Worm (Caenorhabditis elegans) whole organism, L2 larva: Measurements from ENCODE around the gene F08G12.11.

ENCODE experiments used
- aly-2 ChIP-seq: fragments of 150-350 bp; optimal IDR thresholded peaks from 2 replicates; lab custom pipeline; 2014; ENCODE audit warnings: missing biosample characterization, missing genetic modification characterization
- egl-27 ChIP-seq: sonication (generic microtip); optimal IDR thresholded peaks from 3 replicates; lab custom pipeline; 2017; ENCODE audit warnings: missing biosample characterization, missing genetic modification reagents, missing genetic modification characterization
- lin-39 ChIP-seq: fragments of 150-350 bp; optimal IDR thresholded peaks from 2 replicates; lab custom pipeline; 2014; ENCODE audit warnings: missing biosample characterization, missing genetic modification reagents, missing genetic modification characterization
- lsy-2 ChIP-seq, 2 experiments: fragments of 150-350 bp in 1 of 2; sonication (generic microtip) in 1 of 2; optimal IDR thresholded peaks; 2 replicates each; lab custom pipeline; 2014 to 2017; ENCODE audit warnings: missing biosample characterization in 2 of 2, missing genetic modification characterization in 2 of 2
- zag-1 ChIP-seq: fragments of 150-350 bp; optimal IDR thresholded peaks from 2 replicates; lab custom pipeline; 2014; ENCODE audit warnings: missing biosample characterization, missing genetic modification characterization

DNA sequence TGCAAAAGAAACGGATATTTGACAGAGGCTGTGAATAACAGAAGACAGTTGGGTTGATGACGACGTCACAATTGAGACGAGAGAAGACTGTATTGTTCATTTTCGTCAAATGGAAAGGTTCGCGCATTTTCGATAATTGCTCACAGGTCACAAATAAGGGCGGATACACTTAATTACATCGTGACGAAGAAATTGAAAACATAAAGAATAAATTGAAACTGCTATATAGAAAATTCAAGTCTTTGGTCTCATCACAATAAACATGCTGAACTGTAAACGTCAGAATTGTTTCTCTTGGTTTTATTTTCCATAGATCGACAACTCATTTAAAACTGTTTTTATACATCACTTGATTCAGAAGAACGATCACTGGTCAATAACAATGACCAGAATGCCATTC is 11.5 kb upstream of the F08G12.11 start, which contains the start of gene ZK455.5:
- TF ChIP-seq aly-2 (no peak), zag-1 (tag; lab: Kevin White, UChicago) (no peak), egl-27 (tag; lab: Kevin White, UChicago) (no peak), lsy-2 (tag; optimal IDR thresholded peaks at IDR 0.05; lab: Kevin White, UChicago) (no peak), lin-39 (tag; lab: Kevin White, UChicago) (no peak)
